Fruit fly (Drosophila melanogaster): Measurements from ENCODE around the gene Arglu1.

Arglu1 gene

dm6 chr2L:9886086-9886485, 51.8 kb downstream of the Arglu1 start, which contains the start of gene nAChRalpha6:
nAChRalpha6 (minus strand) TSS chr2L:9886250.
- TF ChIP-seq CG11504 (tag; optimal IDR thresholded peaks at IDR 0.05) = no peak
- peak; percentile 93 for TF ChIP-seq Deaf1 (tag; optimal IDR thresholded peaks at IDR 0.05)
- no peak for TF ChIP-seq CG10209 (GFP tag; optimal IDR thresholded peaks at IDR 0.05)
- TF ChIP-seq CG8478 (optimal IDR thresholded peaks at IDR 0.05) = no peak
- TF ChIP-seq Oaz (GFP tag; IDR thresholded peaks at IDR 0.05) = no peak
- 0 out of 4 replicates have a peak, but pooled peaks have one; percentile 54 for TF ChIP-seq chinmo (GFP tag; IDR thresholded peaks at IDR 0.05; ENCODE audit: partially characterized antibody)
- TF ChIP-seq Adf1 (GFP tag; IDR thresholded peaks at IDR 0.05) = peak; percentile 71; the same call in 1 of the 2 replicates
- TF ChIP-seq D (optimal IDR thresholded peaks at IDR 0.05) = no peak
- no peak for TF ChIP-seq D (GFP tag; optimal IDR thresholded peaks at IDR 0.05)
- peak; percentile 57; the same call in 1 of the 2 replicates for TF ChIP-seq Bgb (GFP tag; IDR thresholded peaks at IDR 0.05; ENCODE audit: partially characterized antibody)
- no peak for TF ChIP-seq Bteb2 (GFP tag; optimal IDR thresholded peaks at IDR 0.05)
- no peak for TF ChIP-seq pan (optimal IDR thresholded peaks at IDR 0.05)
- TF ChIP-seq pan (GFP tag; optimal IDR thresholded peaks at IDR 0.05 in 1 of 2, IDR thresholded peaks at IDR 0.05 in 1 of 2) = peak in 1 of 2 experiments; percentile 5
- peak; percentile 92 for TF ChIP-seq z (GFP tag; IDR thresholded peaks at IDR 0.05)
- TF ChIP-seq abd-A (tag; optimal IDR thresholded peaks at IDR 0.05) = peak; percentile 34
- peak; percentile 10 for TF ChIP-seq Ets65A (GFP tag)
